Worm (Caenorhabditis elegans) whole organism, L4/young adult: ENCODE results near the gene dhs-12.

Experiments used
- W03F9.2 ChIP-seq: fragments of 150-350 bp; optimal IDR thresholded peaks from 2 replicates; lab custom pipeline; 2014; ENCODE audit warnings: missing biosample characterization, missing genetic modification characterization
- dao-5 ChIP-seq: sonication (generic microtip); optimal IDR thresholded peaks from 2 replicates; lab custom pipeline; 2016; ENCODE audit warnings: missing genotype, missing genetic modification characterization, moderate library complexity, missing compliant biosample characterization
- him-1 ChIP-seq: sonication (generic microtip); optimal IDR thresholded peaks from 2 replicates; lab custom pipeline; 2016; ENCODE audit warnings: missing genotype, missing genetic modification reagents, missing genetic modification characterization, missing compliant biosample characterization

- TF ChIP-seq dao-5 (tag; lab: Kevin White, UChicago) (no peak), him-1 (tag; lab: Kevin White, UChicago) (no peak), W03F9.2 (tag; lab: Kevin White, UChicago) (no peak)
These were observed 38.0 kb downstream of the dhs-12 start, which contains the start of gene gta-1 for ce11 chrIV:10180133-10180749.
